Fruit fly (Drosophila melanogaster) whole organism, prepupa: ENCODE data around the gene RluA-1.

Experiments used
- CG10631 ChIP-seq: fragments of 200-800 bp; sonication (Bioruptor generic); optimal IDR thresholded peaks from 2 replicates; lab custom pipeline; 2016; ENCODE audit warnings: missing biosample characterization, missing genetic modification characterization
- CG10669 ChIP-seq: fragments of 200-800 bp; sonication (Bioruptor generic); optimal IDR thresholded peaks from 3 replicates; lab custom pipeline; 2018; ENCODE audit warnings: missing biosample characterization, mild to moderate bottlenecking, missing genetic modification characterization, moderate library complexity
- CG11294 ChIP-seq: fragments of 200-800 bp; sonication (Bioruptor generic); IDR thresholded peaks from 2 replicates; pipeline ENCODE4 v1.3.6; 2022; ENCODE audit warnings: missing biosample characterization, missing genetic modification characterization
- CG11762 ChIP-seq: fragments of 200-800 bp; sonication (Bioruptor generic); optimal IDR thresholded peaks from 3 replicates; lab custom pipeline; 2016; ENCODE audit warnings: missing biosample characterization, missing genetic modification characterization; ENCODE audit not compliant: insufficient read depth
- CG11902 ChIP-seq: fragments of 200-800 bp; sonication (Bioruptor generic); optimal IDR thresholded peaks from 3 replicates; lab custom pipeline; 2016; ENCODE audit warnings: missing biosample characterization, missing genetic modification characterization
- CG15336 ChIP-seq: fragments of 200-800 bp; sonication (Bioruptor generic); IDR thresholded peaks from 2 replicates; pipeline ENCODE4 v1.3.6; 2022; ENCODE audit warnings: missing biosample characterization, missing genetic modification characterization
- CG1621 ChIP-seq: fragments of 200-800 bp; sonication (Bioruptor generic); optimal IDR thresholded peaks from 3 replicates; lab custom pipeline; 2018; ENCODE audit warnings: missing biosample characterization, mild to moderate bottlenecking, missing genetic modification characterization
- CG16779 ChIP-seq: fragments of 200-800 bp; sonication (Bioruptor generic); optimal IDR thresholded peaks from 3 replicates; lab custom pipeline; 2017; ENCODE audit warnings: missing biosample characterization, mild to moderate bottlenecking, missing genetic modification characterization
- CG3032 ChIP-seq: fragments of 200-800 bp; optimal IDR thresholded peaks from 2 replicates; lab custom pipeline; 2019; ENCODE audit warnings: missing biosample characterization, mild to moderate bottlenecking, missing genetic modification characterization, moderate library complexity
- CG32006 ChIP-seq: fragments of 200-800 bp; sonication (Bioruptor generic); optimal IDR thresholded peaks from 3 replicates; lab custom pipeline; 2017; ENCODE audit warnings: missing biosample characterization, mild to moderate bottlenecking, missing genetic modification characterization
- CG34406 ChIP-seq: fragments of 200-800 bp; sonication (Bioruptor generic); optimal IDR thresholded peaks from 3 replicates; lab custom pipeline; 2016; ENCODE audit warnings: missing biosample characterization, missing genetic modification characterization
- CG3919 ChIP-seq: fragments of 200-800 bp; sonication (Bioruptor generic); optimal IDR thresholded peaks from 3 replicates; lab custom pipeline; 2016; ENCODE audit warnings: missing biosample characterization, missing genetic modification characterization
- CG4318 ChIP-seq: fragments of 200-800 bp; sonication (Bioruptor generic); optimal IDR thresholded peaks from 3 replicates; lab custom pipeline; 2017; ENCODE audit warnings: missing biosample characterization, mild to moderate bottlenecking, missing genetic modification characterization
- CG6163 ChIP-seq: fragments of 200-800 bp; sonication (Bioruptor generic); IDR thresholded peaks from 3 replicates; pipeline ENCODE4 v1.3.6; 2022; ENCODE audit warnings: missing biosample characterization, missing genetic modification characterization
- CG6276 ChIP-seq: fragments of 200-800 bp; sonication (Bioruptor generic); optimal IDR thresholded peaks from 2 replicates; lab custom pipeline; 2017; ENCODE audit warnings: missing biosample characterization, mild to moderate bottlenecking, missing genetic modification characterization
- CG6792 ChIP-seq: fragments of 200-800 bp; sonication (Bioruptor generic); optimal IDR thresholded peaks from 3 replicates; lab custom pipeline; 2016; ENCODE audit warnings: missing biosample characterization, missing genetic modification characterization
- CG6808 ChIP-seq: fragments of 200-800 bp; sonication (Bioruptor generic); optimal IDR thresholded peaks from 3 replicates; lab custom pipeline; 2017; ENCODE audit warnings: missing biosample characterization, missing genetic modification characterization, mild to moderate bottlenecking, moderate library complexity, missing genetic modification reagents
- CG6854 ChIP-seq: fragments of 200-800 bp; sonication (Bioruptor generic); optimal IDR thresholded peaks from 2 replicates; lab custom pipeline; 2017; ENCODE audit warnings: missing biosample characterization, mild to moderate bottlenecking, missing genetic modification characterization
- CG8119 ChIP-seq: fragments of 200-800 bp; sonication (Bioruptor generic); IDR thresholded peaks from 3 replicates; pipeline ENCODE4 v1.3.6; 2022; ENCODE audit warnings: missing biosample characterization, missing genetic modification characterization
- CG8319 ChIP-seq: fragments of 200-800 bp; sonication (Bioruptor generic); optimal IDR thresholded peaks from 3 replicates; lab custom pipeline; 2016; ENCODE audit warnings: missing biosample characterization, missing genetic modification characterization
- CG8632 ChIP-seq: fragments of 200-800 bp; sonication (Bioruptor generic); optimal IDR thresholded peaks from 3 replicates; lab custom pipeline; 2016; ENCODE audit warnings: missing biosample characterization, missing genetic modification characterization
- CG9139 ChIP-seq: fragments of 200-800 bp; sonication (Bioruptor generic); optimal IDR thresholded peaks from 3 replicates; lab custom pipeline; 2017; ENCODE audit warnings: missing biosample characterization, mild to moderate bottlenecking, missing genetic modification characterization
- Eip75B ChIP-seq: fragments of 200-800 bp; sonication (Bioruptor generic); optimal IDR thresholded peaks from 3 replicates; lab custom pipeline; 2016; ENCODE audit warnings: missing biosample characterization, missing genetic modification characterization
- Eip78C ChIP-seq: fragments of 200-800 bp; sonication (Bioruptor generic); peaks from one replicate; lab custom pipeline; 2016; ENCODE audit warnings: missing biosample characterization, missing genetic modification characterization
- Ets96B ChIP-seq: fragments of 200-800 bp; optimal IDR thresholded peaks from 2 replicates; lab custom pipeline; 2019; ENCODE audit warnings: missing biosample characterization, mild to moderate bottlenecking, missing genetic modification characterization, moderate library complexity
- Hr38 ChIP-seq: sonication (Bioruptor generic); optimal IDR thresholded peaks from 2 replicates; lab custom pipeline; 2016; ENCODE audit warnings: missing biosample characterization, missing genetic modification characterization
- Hr39 ChIP-seq: fragments of 200-800 bp; sonication (Bioruptor generic); optimal IDR thresholded peaks from 2 replicates; lab custom pipeline; 2016; ENCODE audit warnings: missing biosample characterization, missing genetic modification characterization
- Hr4 ChIP-seq: fragments of 200-800 bp; sonication (Bioruptor generic); optimal IDR thresholded peaks from 3 replicates; lab custom pipeline; 2016; ENCODE audit warnings: missing biosample characterization, missing genetic modification characterization
- Lpt ChIP-seq: fragments of 200-800 bp; sonication (Bioruptor generic); optimal IDR thresholded peaks from 3 replicates; lab custom pipeline; 2016; ENCODE audit warnings: missing biosample characterization, missing genetic modification characterization
- Met ChIP-seq: fragments of 200-800 bp; sonication (Bioruptor generic); optimal IDR thresholded peaks from 3 replicates; lab custom pipeline; 2016; ENCODE audit warnings: missing biosample characterization, missing genetic modification characterization
- OdsH ChIP-seq: fragments of 200-800 bp; sonication (Bioruptor generic); optimal IDR thresholded peaks from 3 replicates; lab custom pipeline; 2016; ENCODE audit warnings: missing biosample characterization, missing genetic modification characterization
- Smox ChIP-seq: fragments of 200-800 bp; sonication (Bioruptor generic); optimal IDR thresholded peaks from 3 replicates; lab custom pipeline; 2016; ENCODE audit warnings: missing biosample characterization, missing genetic modification characterization
- Sox102F ChIP-seq: fragments of 200-800 bp; sonication (Bioruptor generic); optimal IDR thresholded peaks from 2 replicates; lab custom pipeline; 2016; ENCODE audit warnings: missing biosample characterization, mild to moderate bottlenecking, missing genetic modification characterization
- Sox14 ChIP-seq: fragments of 200-800 bp; sonication (Bioruptor generic); optimal IDR thresholded peaks from 3 replicates; lab custom pipeline; 2016; ENCODE audit warnings: missing biosample characterization, missing genetic modification characterization
- Sox15 ChIP-seq: fragments of 200-800 bp; sonication (Bioruptor generic); optimal IDR thresholded peaks from 3 replicates; lab custom pipeline; 2016; ENCODE audit warnings: missing biosample characterization, missing genetic modification characterization
- achi ChIP-seq: fragments of 200-800 bp; sonication (Bioruptor generic); optimal IDR thresholded peaks from 3 replicates; lab custom pipeline; 2016; ENCODE audit warnings: missing biosample characterization, missing genetic modification characterization
- acj6 ChIP-seq: fragments of 200-800 bp; sonication (Bioruptor generic); optimal IDR thresholded peaks from 3 replicates; lab custom pipeline; 2016; ENCODE audit warnings: missing biosample characterization, missing genetic modification characterization
- cyc ChIP-seq: fragments of 200-800 bp; sonication (Bioruptor generic); optimal IDR thresholded peaks from 3 replicates; lab custom pipeline; 2016; ENCODE audit warnings: missing biosample characterization, missing genetic modification characterization
- dsx ChIP-seq: fragments of 200-800 bp; optimal IDR thresholded peaks from 3 replicates; lab custom pipeline; 2019; ENCODE audit warnings: missing biosample characterization, mild to moderate bottlenecking, missing genetic modification characterization, moderate library complexity; ENCODE audit not compliant: poor library complexity, severe bottlenecking
- esn ChIP-seq: fragments of 200-800 bp; sonication (Bioruptor generic); optimal IDR thresholded peaks from 2 replicates; lab custom pipeline; 2016; ENCODE audit warnings: missing biosample characterization, mild to moderate bottlenecking, missing genetic modification characterization, moderate library complexity
- fkh ChIP-seq: fragments of 200-800 bp; sonication (Bioruptor generic); optimal IDR thresholded peaks from 3 replicates; lab custom pipeline; 2017; ENCODE audit warnings: missing biosample characterization, mild to moderate bottlenecking, missing genetic modification characterization, moderate library complexity
- lz ChIP-seq: fragments of 200-800 bp; sonication (Bioruptor generic); optimal IDR thresholded peaks from 3 replicates; lab custom pipeline; 2016; ENCODE audit warnings: missing biosample characterization, missing genetic modification characterization
- net ChIP-seq: fragments of 200-800 bp; sonication (Bioruptor generic); optimal IDR thresholded peaks from 3 replicates; lab custom pipeline; 2016; ENCODE audit warnings: missing biosample characterization, missing genetic modification characterization
- salr ChIP-seq, 2 experiments: fragments of 200-800 bp; sonication (Bioruptor generic); optimal IDR thresholded peaks; 3 replicates each; lab custom pipeline; 2016 to 2018; ENCODE audit warnings: missing biosample characterization in 2 of 2, missing genetic modification characterization in 2 of 2, mild to moderate bottlenecking in 1 of 2
- spab ChIP-seq: fragments of 200-800 bp; sonication (Bioruptor generic); optimal IDR thresholded peaks from 2 replicates; lab custom pipeline; 2017; ENCODE audit warnings: missing biosample characterization, mild to moderate bottlenecking, missing genetic modification characterization, missing genetic modification reagents
- ss ChIP-seq, 2 experiments: fragments of 200-800 bp; sonication (Bioruptor generic); optimal IDR thresholded peaks; 2 replicates in 1 of 2; 3 replicates in 1 of 2; lab custom pipeline; 2017 to 2018; ENCODE audit warnings: mild to moderate bottlenecking in 2 of 2, missing biosample characterization in 2 of 2, missing genetic modification characterization in 2 of 2, moderate library complexity in 1 of 2
- svp ChIP-seq: fragments of 200-800 bp; sonication (Bioruptor generic); peaks from one replicate; lab custom pipeline; 2016; ENCODE audit warnings: missing biosample characterization, missing genetic modification characterization
- vri ChIP-seq: fragments of 200-800 bp; sonication (Bioruptor generic); optimal IDR thresholded peaks from 3 replicates; lab custom pipeline; 2016; ENCODE audit warnings: missing biosample characterization, mild to moderate bottlenecking, missing genetic modification characterization

Gene RluA-1

dm6 chr2L:10474268-10474678 lies at the start of gene RluA-1 (continued):
- TF ChIP-seq CG6276 (GFP tag; lab: Kevin White, UChicago), result peak; percentile 99
- TF ChIP-seq CG16779 (tag; lab: Kevin White, UChicago), result peak; percentile 93
- peak; percentile 96 for TF ChIP-seq spab
- peak; percentile 90 for TF ChIP-seq cyc (GFP tag; lab: Kevin White, UChicago)
- TF ChIP-seq Sox102F (GFP tag; lab: Kevin White, UChicago), result peak; percentile 93
- peak; percentile 93 to 96 for TF ChIP-seq ss (GFP tag; optimal IDR thresholded peaks at IDR 0.05; lab: Kevin White, UChicago)
- TF ChIP-seq vri (GFP tag; lab: Kevin White, UChicago), result no peak

- TF ChIP-seq fkh, result no peak
- peak; percentile 46 for TF ChIP-seq Eip78C
- peak; percentile 28 for TF ChIP-seq OdsH (GFP tag; lab: Kevin White, UChicago)
- no peak for TF ChIP-seq vri (GFP tag; lab: Kevin White, UChicago)
- TF ChIP-seq CG1621 (tag; lab: Kevin White, UChicago), result no peak
- no peak for TF ChIP-seq CG6854 (GFP tag; lab: Kevin White, UChicago)
- TF ChIP-seq CG10631 (GFP tag; lab: Kevin White, UChicago), result peak; percentile 8
- no peak for TF ChIP-seq CG8319 (GFP tag; lab: Kevin White, UChicago)
- TF ChIP-seq Ets96B (tag; lab: Kevin White, UChicago), result no peak
- TF ChIP-seq cyc (GFP tag; lab: Kevin White, UChicago), result no peak
- peak; percentile 10 for TF ChIP-seq Lpt (GFP tag; lab: Kevin White, UChicago)
- no peak for TF ChIP-seq esn (GFP tag; lab: Kevin White, UChicago)
- TF ChIP-seq CG10669 (GFP tag; lab: Kevin White, UChicago), result no peak
- TF ChIP-seq CG11902 (GFP tag; lab: Kevin White, UChicago), result no peak
- TF ChIP-seq svp (GFP tag; lab: Kevin White, UChicago), result no peak
- TF ChIP-seq CG6163, result no peak
- TF ChIP-seq Hr39, result no peak
- no peak for TF ChIP-seq Hr4 (GFP tag; lab: Kevin White, UChicago)
- TF ChIP-seq CG3919, result peak; percentile 1
- no peak for TF ChIP-seq net (GFP tag; lab: Kevin White, UChicago)
- no peak for TF ChIP-seq lz
- peak in 1 of 2 experiments; percentile 13 for TF ChIP-seq salr (GFP tag; optimal IDR thresholded peaks at IDR 0.05; lab: Kevin White, UChicago)
- peak; percentile 55; the same call in 2 of the 3 replicates for TF ChIP-seq CG8119 (GFP tag; lab: Robert Waterston, UW)
- no peak for TF ChIP-seq ss (GFP tag; optimal IDR thresholded peaks at IDR 0.05; lab: Kevin White, UChicago)
- TF ChIP-seq CG3032 (tag; lab: Kevin White, UChicago), result no peak
- TF ChIP-seq CG15336, result peak; percentile 43; the same call in 1 of the 2 replicates
- no peak for TF ChIP-seq CG6792 (GFP tag; lab: Kevin White, UChicago)
- no peak for TF ChIP-seq achi (GFP tag; lab: Kevin White, UChicago)
- TF ChIP-seq Sox102F (GFP tag; lab: Kevin White, UChicago), result no peak
- TF ChIP-seq CG6808 (GFP tag; lab: Kevin White, UChicago), result no peak
- no peak for TF ChIP-seq Sox15
- TF ChIP-seq Met (GFP tag; lab: Kevin White, UChicago), result no peak
- TF ChIP-seq CG9139 (GFP tag; lab: Kevin White, UChicago), result no peak
- peak; percentile 9 for TF ChIP-seq acj6 (GFP tag; lab: Kevin White, UChicago)
- TF ChIP-seq CG4318 (GFP tag; lab: Kevin White, UChicago), result no peak
- no peak for TF ChIP-seq Eip75B
- TF ChIP-seq CG11762 (GFP tag; lab: Kevin White, UChicago), result no peak
- no peak for TF ChIP-seq dsx
- TF ChIP-seq spab, result no peak
- no peak for TF ChIP-seq Sox14 (GFP tag; lab: Kevin White, UChicago)
- no peak for TF ChIP-seq Smox (GFP tag; lab: Kevin White, UChicago)
- no peak for TF ChIP-seq CG8632 (GFP tag; lab: Kevin White, UChicago)
- TF ChIP-seq CG11294, result no peak
- no peak for TF ChIP-seq CG6276 (GFP tag; lab: Kevin White, UChicago)
- TF ChIP-seq CG32006 (GFP tag; lab: Kevin White, UChicago), result peak; percentile 63
- no peak for TF ChIP-seq CG16779 (tag; lab: Kevin White, UChicago)
- TF ChIP-seq Hr38 (GFP tag; lab: Kevin White, UChicago), result no peak
- TF ChIP-seq CG34406 (GFP tag; lab: Kevin White, UChicago), result no peak
Measured at dm6 chr2L:10522174-10522893, 48.2 kb upstream of the RluA-1 start.
